Worm (Caenorhabditis elegans): ENCODE measurements around the gene shn-1.

DNA sequence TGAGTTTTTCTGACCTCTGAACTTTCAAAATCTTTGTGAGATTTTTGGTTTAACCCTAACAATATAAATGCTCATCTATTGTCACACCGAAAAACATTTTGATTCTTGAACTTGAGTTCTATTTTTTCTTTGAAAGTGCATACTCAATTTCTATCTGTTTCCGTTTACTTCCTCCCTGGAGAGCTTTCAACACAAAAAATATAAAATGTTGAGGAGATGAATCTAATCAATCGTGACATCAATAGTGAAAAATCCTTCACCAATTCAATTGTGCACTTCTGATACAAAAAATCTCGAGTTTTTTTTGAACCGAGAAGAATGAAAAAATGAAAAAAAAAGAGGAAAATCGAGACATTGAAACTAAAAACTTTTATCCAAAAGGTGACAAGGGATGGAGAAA lies 29.0 kb downstream of the shn-1 start:
- no peak for TF ChIP-seq him-1 (tag; optimal IDR thresholded peaks at IDR 0.05)
- TF ChIP-seq W03F9.2 (tag; optimal IDR thresholded peaks at IDR 0.05), result no peak

Data from whole organism, L4/young adult.